Fruit fly (Drosophila melanogaster): ENCODE measurements around the gene CG13313.

Gene CG13313

dm6 chr3L:8978678-8979413, 20.2 kb downstream of the CG13313 start (continued):
- no peak for TF ChIP-seq CG6808 (GFP tag; optimal IDR thresholded peaks at IDR 0.05)
- no peak for TF ChIP-seq CG10669 (GFP tag; optimal IDR thresholded peaks at IDR 0.05)
- TF ChIP-seq Sox102F (GFP tag; optimal IDR thresholded peaks at IDR 0.05) = no peak
- TF ChIP-seq Hr4 (GFP tag; optimal IDR thresholded peaks at IDR 0.05) = peak; percentile 71
- no peak for TF ChIP-seq Hr38 (GFP tag; optimal IDR thresholded peaks at IDR 0.05)
- peak; percentile 28 for TF ChIP-seq CG10631 (GFP tag; optimal IDR thresholded peaks at IDR 0.05)
- TF ChIP-seq CG6276 (GFP tag; optimal IDR thresholded peaks at IDR 0.05) = no peak
- peak; percentile 63 for TF ChIP-seq net (GFP tag; optimal IDR thresholded peaks at IDR 0.05)
- TF ChIP-seq lz (GFP tag; optimal IDR thresholded peaks at IDR 0.05) = peak; percentile 28
- TF ChIP-seq Eip78C (GFP tag) = peak; percentile 60
- TF ChIP-seq ss (GFP tag; optimal IDR thresholded peaks at IDR 0.05) = peak in 1 of 2 experiments; percentile 85
- TF ChIP-seq svp (GFP tag) = peak; percentile 81
- peak; percentile 58 for TF ChIP-seq esn (GFP tag; optimal IDR thresholded peaks at IDR 0.05)
- TF ChIP-seq Ets96B (tag; optimal IDR thresholded peaks at IDR 0.05) = no peak
- no peak for TF ChIP-seq dsx (GFP tag; optimal IDR thresholded peaks at IDR 0.05; ENCODE audit: poor library complexity, severe bottlenecking)
- TF ChIP-seq CG8632 (GFP tag; optimal IDR thresholded peaks at IDR 0.05) = peak; percentile 6
- peak; percentile 72; the same call in 2 of the 3 replicates for TF ChIP-seq CG8119 (GFP tag; IDR thresholded peaks at IDR 0.05)
- peak; percentile 40 for TF ChIP-seq Sox14 (GFP tag; optimal IDR thresholded peaks at IDR 0.05)
- no peak for TF ChIP-seq Sox15 (GFP tag; optimal IDR thresholded peaks at IDR 0.05)
- TF ChIP-seq fd59A (GFP tag; optimal IDR thresholded peaks at IDR 0.05) = no peak
- TF ChIP-seq vri (GFP tag; optimal IDR thresholded peaks at IDR 0.05) = no peak
- no peak for TF ChIP-seq CG4318 (GFP tag; optimal IDR thresholded peaks at IDR 0.05)
- no peak for TF ChIP-seq dac (GFP tag; optimal IDR thresholded peaks at IDR 0.05)

dm6 chr3L:8979780-8980179, 21.1 kb downstream of the CG13313 start, which contains the start of gene CG5644:
TSS of gene CG5644 (minus strand) at chr3L:8979880.
- TF ChIP-seq CG11902 (GFP tag; optimal IDR thresholded peaks at IDR 0.05) = no peak
- no peak for TF ChIP-seq CG6854 (GFP tag; optimal IDR thresholded peaks at IDR 0.05)
- no peak for TF ChIP-seq Met (GFP tag; optimal IDR thresholded peaks at IDR 0.05)
- TF ChIP-seq Ets21C (GFP tag; optimal IDR thresholded peaks at IDR 0.05) = no peak
- TF ChIP-seq CG6792 (GFP tag; optimal IDR thresholded peaks at IDR 0.05) = no peak
- TF ChIP-seq acj6 (GFP tag; optimal IDR thresholded peaks at IDR 0.05) = no peak
- TF ChIP-seq esn (GFP tag; optimal IDR thresholded peaks at IDR 0.05) = no peak
- no peak for TF ChIP-seq eg (GFP tag; IDR thresholded peaks at IDR 0.05)
- TF ChIP-seq CG11294 (GFP tag; IDR thresholded peaks at IDR 0.05) = no peak
- no peak for TF ChIP-seq OdsH (GFP tag; optimal IDR thresholded peaks at IDR 0.05)

dm6 chr3L:8981495-8981894, 22.8 kb downstream of the CG13313 start, which contains the start of gene CG13314:
TSS of gene CG13314 (plus strand) at chr3L:8981795.
- TF ChIP-seq cyc (GFP tag; optimal IDR thresholded peaks at IDR 0.05) = no peak
- TF ChIP-seq CG6163 (GFP tag; IDR thresholded peaks at IDR 0.05) = no peak
- TF ChIP-seq CG3919 (GFP tag; optimal IDR thresholded peaks at IDR 0.05) = no peak
- no peak for TF ChIP-seq dsx (GFP tag; optimal IDR thresholded peaks at IDR 0.05; ENCODE audit: poor library complexity, severe bottlenecking)
- no peak for TF ChIP-seq ss (GFP tag; optimal IDR thresholded peaks at IDR 0.05)
- no peak for TF ChIP-seq Hr38 (GFP tag; optimal IDR thresholded peaks at IDR 0.05)
- no peak for TF ChIP-seq CG31627 (GFP tag; optimal IDR thresholded peaks at IDR 0.05)
- no peak for TF ChIP-seq esn (GFP tag; optimal IDR thresholded peaks at IDR 0.05)
- no peak for TF ChIP-seq dac (GFP tag; optimal IDR thresholded peaks at IDR 0.05)

- TF ChIP-seq svp (GFP tag) (peak; percentile 75), CG6854 (GFP tag; optimal IDR thresholded peaks at IDR 0.05) (no peak), Eip78C (GFP tag) (peak; percentile 79)
Observed at dm6 chr3L:8982044-8982443, 23.4 kb downstream of the CG13313 start.

Data from whole organism, prepupa.